Fruit fly (Drosophila melanogaster) whole organism, embryonic: ENCODE results near the gene CG18598.
A peak's percentile ranks its signal among the peaks of the same experiment; 100 is the strongest.

Source experiments
- Ada2b ChIP-seq: fragments of 200-800 bp; sonication (Bioruptor generic); IDR thresholded peaks from 2 replicates; pipeline ENCODE4 v1.3.6; 2022; ENCODE audit warnings: missing biosample characterization, missing genetic modification characterization
- Atf-2 ChIP-seq: fragments of 200-800 bp; sonication (Bioruptor generic); optimal IDR thresholded peaks from 2 replicates; lab custom pipeline; 2016; ENCODE audit warnings: missing biosample characterization, missing genetic modification characterization
- Awh ChIP-seq: fragments of 200-800 bp; sonication (Bioruptor generic); IDR thresholded peaks from 2 replicates; pipeline ENCODE4, ENCODE4 v1.3.6; 2022; ENCODE audit warnings: missing biosample characterization, missing genetic modification characterization
- Blimp-1 ChIP-seq: fragments of 200-800 bp; sonication (Bioruptor generic); optimal IDR thresholded peaks from 3 replicates; lab custom pipeline; 2018; ENCODE audit warnings: missing biosample characterization, missing genetic modification characterization, mild to moderate bottlenecking, moderate library complexity, missing genetic modification reagents
- C15 ChIP-seq: fragments of 200-800 bp; sonication (Bioruptor generic); IDR thresholded peaks from 3 replicates; pipeline ENCODE4 v1.3.6; 2022; ENCODE audit warnings: missing biosample characterization, missing genetic modification characterization
- CG12236 ChIP-seq: fragments of 200-800 bp; sonication (Bioruptor generic); optimal IDR thresholded peaks from 2 replicates; lab custom pipeline; 2016; ENCODE audit warnings: missing biosample characterization, missing genetic modification characterization
- CG14667 ChIP-seq: fragments of 200-800 bp; sonication (Bioruptor generic); IDR thresholded peaks from 2 replicates; pipeline ENCODE4 v1.3.6; 2022; ENCODE audit warnings: missing biosample characterization, missing genetic modification characterization
- CG14710 ChIP-seq: fragments of 200-800 bp; sonication (Bioruptor generic); optimal IDR thresholded peaks from 3 replicates; lab custom pipeline; 2019; ENCODE audit warnings: missing biosample characterization, mild to moderate bottlenecking, missing genetic modification characterization, moderate library complexity
- CG1647 ChIP-seq: fragments of 200-800 bp; sonication (Bioruptor generic); optimal IDR thresholded peaks from 3 replicates; lab custom pipeline; 2016; ENCODE audit warnings: missing biosample characterization, missing genetic modification characterization
- CG16813 ChIP-seq: fragments of 200-800 bp; sonication (Bioruptor generic); IDR thresholded peaks from 3 replicates; pipeline ENCODE4 v1.3.6; 2022; ENCODE audit warnings: missing biosample characterization, missing genetic modification characterization; ENCODE audit not compliant: partially characterized antibody
- CG2116 ChIP-seq: fragments of 200-800 bp; sonication (Bioruptor generic); optimal IDR thresholded peaks from 3 replicates; lab custom pipeline; 2018; ENCODE audit warnings: missing biosample characterization, mild to moderate bottlenecking, missing genetic modification characterization
- CG2712 ChIP-seq: fragments of 200-800 bp; optimal IDR thresholded peaks from 3 replicates; lab custom pipeline; 2019; ENCODE audit warnings: missing biosample characterization, mild to moderate bottlenecking, missing genetic modification characterization, moderate library complexity
- CG31365 ChIP-seq: fragments of 200-800 bp; sonication (Bioruptor generic); optimal IDR thresholded peaks from 2 replicates; lab custom pipeline; 2018; ENCODE audit warnings: missing biosample characterization, mild to moderate bottlenecking, missing genetic modification characterization
- CG33213 ChIP-seq: fragments of 200-800 bp; sonication (Bioruptor generic); optimal IDR thresholded peaks from 3 replicates; lab custom pipeline; 2016; ENCODE audit warnings: missing biosample characterization, missing genetic modification characterization
- CG4282 ChIP-seq: fragments of 200-800 bp; sonication (Bioruptor generic); optimal IDR thresholded peaks from 2 replicates; lab custom pipeline; 2016; ENCODE audit warnings: missing biosample characterization, missing genetic modification characterization
- CG4404 ChIP-seq: fragments of 200-800 bp; sonication (Bioruptor generic); IDR thresholded peaks from 2 replicates; pipeline ENCODE4 v1.3.6; 2022; ENCODE audit warnings: missing biosample characterization, missing genetic modification characterization
- CG5245 ChIP-seq: fragments of 200-800 bp; sonication (Bioruptor generic); optimal IDR thresholded peaks from 3 replicates; lab custom pipeline; 2016; ENCODE audit warnings: missing biosample characterization, missing genetic modification characterization
- CG7786 ChIP-seq: fragments of 200-800 bp; sonication (Bioruptor generic); optimal IDR thresholded peaks from 2 replicates; lab custom pipeline; 2016; ENCODE audit warnings: missing biosample characterization, missing genetic modification characterization
- CG9437 ChIP-seq: fragments of 200-800 bp; sonication (Bioruptor generic); optimal IDR thresholded peaks from 2 replicates; lab custom pipeline; 2018; ENCODE audit warnings: missing biosample characterization, mild to moderate bottlenecking, missing genetic modification characterization
- CG9817 ChIP-seq: fragments of 200-800 bp; sonication (Bioruptor generic); optimal IDR thresholded peaks from 2 replicates; lab custom pipeline; 2018; ENCODE audit warnings: missing biosample characterization, mild to moderate bottlenecking, missing genetic modification characterization, moderate library complexity
- CG9876 ChIP-seq: fragments of 200-800 bp; sonication (Bioruptor generic); optimal IDR thresholded peaks from 2 replicates; lab custom pipeline; 2016; ENCODE audit warnings: missing biosample characterization, missing genetic modification characterization
- Chrac-16 ChIP-seq: fragments of 200-800 bp; sonication (Bioruptor generic); optimal IDR thresholded peaks from 3 replicates; lab custom pipeline; 2016; ENCODE audit warnings: missing biosample characterization, missing genetic modification characterization
- Dad ChIP-seq: fragments of 200-800 bp; sonication (Bioruptor generic); optimal IDR thresholded peaks from 3 replicates; lab custom pipeline; 2016; ENCODE audit warnings: missing biosample characterization, missing genetic modification characterization
- Dbx ChIP-seq: fragments of 200-800 bp; sonication (Bioruptor generic); IDR thresholded peaks from 3 replicates; pipeline ENCODE4 v1.3.6; 2022; ENCODE audit warnings: missing biosample characterization, missing genetic modification characterization
- Dip2 ChIP-seq: fragments of 200-800 bp; sonication (Bioruptor generic); IDR thresholded peaks from 2 replicates; pipeline ENCODE4 v1.3.6; 2022; ENCODE audit warnings: missing biosample characterization, missing genetic modification characterization
- Dip3 ChIP-seq: fragments of 200-800 bp; sonication (Bioruptor generic); optimal IDR thresholded peaks from 3 replicates; lab custom pipeline; 2016; ENCODE audit warnings: missing biosample characterization, missing genetic modification characterization
- E2f1 ChIP-seq: fragments of 200-800 bp; sonication (Bioruptor generic); IDR thresholded peaks from 2 replicates; pipeline ENCODE4 v1.3.6; 2022; ENCODE audit warnings: missing biosample characterization, missing genetic modification characterization
- Fer2 ChIP-seq: fragments of 200-800 bp; sonication (Bioruptor generic); optimal IDR thresholded peaks from 2 replicates; lab custom pipeline; 2018; ENCODE audit warnings: missing biosample characterization, mild to moderate bottlenecking, missing genetic modification characterization, moderate library complexity
- H15 ChIP-seq: fragments of 200-800 bp; sonication (Bioruptor generic); IDR thresholded peaks from 3 replicates; pipeline ENCODE4 v1.3.6; 2022; ENCODE audit warnings: missing biosample characterization, missing genetic modification characterization
- H2.0 ChIP-seq: fragments of 200-800 bp; sonication (Bioruptor generic); IDR thresholded peaks from 2 replicates; pipeline ENCODE4 v1.3.6; 2022; ENCODE audit warnings: missing biosample characterization, missing genetic modification characterization
- NFAT ChIP-seq: fragments of 200-800 bp; sonication (Bioruptor generic); IDR thresholded peaks from 2 replicates; pipeline ENCODE4 v1.3.6; 2022; ENCODE audit warnings: missing biosample characterization, missing genetic modification characterization
- Optix ChIP-seq: fragments of 200-800 bp; sonication (Bioruptor generic); IDR thresholded peaks from 3 replicates; pipeline ENCODE4 v1.3.6; 2022; ENCODE audit warnings: missing biosample characterization, missing genetic modification characterization
- Sox100B ChIP-seq: fragments of 200-800 bp; sonication (Bioruptor generic); optimal IDR thresholded peaks from 3 replicates; lab custom pipeline; 2018; ENCODE audit warnings: missing biosample characterization, mild to moderate bottlenecking, missing genetic modification characterization
- Stat92E ChIP-seq, 3 experiments: fragments of >200 bp in 2 of 3; fragments of 200-800 bp in 1 of 3; sonication (Bioruptor generic) in 1 of 3; optimal IDR thresholded peaks; 2 replicates each; lab custom pipeline; 2017 to 2019; ENCODE audit warnings: missing biosample characterization in 3 of 3, missing genetic modification characterization in 3 of 3, mild to moderate bottlenecking in 1 of 3, moderate library complexity in 1 of 3
- abd-A ChIP-seq: fragments of 200-800 bp; sonication (Bioruptor generic); optimal IDR thresholded peaks from 3 replicates; lab custom pipeline; 2019; ENCODE audit warnings: missing biosample characterization, mild to moderate bottlenecking, missing genetic modification characterization, moderate library complexity
- az2 ChIP-seq: fragments of 200-800 bp; sonication (Bioruptor generic); optimal IDR thresholded peaks from 3 replicates; lab custom pipeline; 2016; ENCODE audit warnings: missing biosample characterization, missing genetic modification characterization
- btn ChIP-seq: fragments of 200-800 bp; sonication (Bioruptor generic); optimal IDR thresholded peaks from 2 replicates; lab custom pipeline; 2016; ENCODE audit warnings: missing biosample characterization, missing genetic modification characterization
- crp ChIP-seq, 2 experiments: fragments of 200-800 bp; sonication (Bioruptor generic); optimal IDR thresholded peaks; 2 replicates in 1 of 2; 3 replicates in 1 of 2; lab custom pipeline; 2017; ENCODE audit warnings: missing biosample characterization in 2 of 2, missing genetic modification characterization in 2 of 2, mild to moderate bottlenecking in 1 of 2, moderate library complexity in 1 of 2
- dmrt99B ChIP-seq: fragments of 200-800 bp; sonication (Bioruptor generic); optimal IDR thresholded peaks from 2 replicates; lab custom pipeline; 2018; ENCODE audit warnings: missing biosample characterization, mild to moderate bottlenecking, missing genetic modification characterization, moderate library complexity
- hb ChIP-seq: fragments of 200-800 bp; sonication (Bioruptor generic); IDR thresholded peaks from 3 replicates; pipeline ENCODE4 v1.3.6; 2022; ENCODE audit warnings: missing biosample characterization, missing genetic modification characterization; ENCODE audit not compliant: partially characterized antibody
- insv ChIP-seq, 2 experiments: fragments of 200-800 bp; sonication (Bioruptor generic); optimal IDR thresholded peaks; 3 replicates each; lab custom pipeline; 2016 to 2018; ENCODE audit warnings: missing biosample characterization in 2 of 2, missing genetic modification characterization in 2 of 2
- kah ChIP-seq: fragments of 200-800 bp; sonication (Bioruptor generic); optimal IDR thresholded peaks from 2 replicates; lab custom pipeline; 2018; ENCODE audit warnings: missing biosample characterization, mild to moderate bottlenecking, missing genetic modification characterization
- lbe ChIP-seq: fragments of 200-800 bp; sonication (Bioruptor generic); optimal IDR thresholded peaks from 2 replicates; lab custom pipeline; 2016; ENCODE audit warnings: missing biosample characterization, mild to moderate bottlenecking, missing genetic modification characterization
- psq ChIP-seq: fragments of 200-800 bp; sonication (Bioruptor generic); optimal IDR thresholded peaks from 2 replicates; lab custom pipeline; 2017; ENCODE audit warnings: missing biosample characterization, missing genetic modification characterization
- ranshi ChIP-seq: fragments of 200-800 bp; sonication (Bioruptor generic); IDR thresholded peaks from 2 replicates; pipeline ENCODE4 v1.3.6; 2022; ENCODE audit warnings: missing biosample characterization, missing genetic modification characterization
- scrt ChIP-seq: fragments of 200-800 bp; sonication (Bioruptor generic); optimal IDR thresholded peaks from 2 replicates; lab custom pipeline; 2018; ENCODE audit warnings: missing biosample characterization, mild to moderate bottlenecking, missing genetic modification characterization, moderate library complexity
- sd ChIP-seq: fragments of 200-800 bp; sonication (Bioruptor generic); optimal IDR thresholded peaks from 3 replicates; lab custom pipeline; 2018; ENCODE audit warnings: missing biosample characterization, mild to moderate bottlenecking, missing genetic modification characterization, moderate library complexity
- sima ChIP-seq: fragments of 200-800 bp; sonication (Bioruptor generic); optimal IDR thresholded peaks from 2 replicates; lab custom pipeline; 2016; ENCODE audit warnings: missing biosample characterization, missing genetic modification characterization
- trem ChIP-seq: fragments of 200-800 bp; optimal IDR thresholded peaks from 3 replicates; lab custom pipeline; 2019; ENCODE audit warnings: missing biosample characterization, mild to moderate bottlenecking, missing genetic modification characterization, moderate library complexity
- twi ChIP-seq: fragments of 200-800 bp; optimal IDR thresholded peaks from 2 replicates; lab custom pipeline; 2019; ENCODE audit warnings: missing biosample characterization, mild to moderate bottlenecking, missing genetic modification characterization, moderate library complexity

CG18598 gene

dm6 chr3R:18244171-18245043 is 6.5 kb upstream of the CG18598 start (continued):
- TF ChIP-seq CG2712 (tag; lab: Kevin White, UChicago), result peak; percentile 32
- TF ChIP-seq psq (GFP tag; lab: Kevin White, UChicago), result no peak
- TF ChIP-seq CG14710 (tag; lab: Kevin White, UChicago), result no peak
- TF ChIP-seq CG14667 (GFP tag; lab: Robert Waterston, UW), result no peak
- TF ChIP-seq Dad (GFP tag; lab: Kevin White, UChicago), result no peak
- TF ChIP-seq insv (GFP tag; optimal IDR thresholded peaks at IDR 0.05; lab: Kevin White, UChicago), result no peak
- TF ChIP-seq CG33213, result no peak
- TF ChIP-seq lbe (GFP tag; lab: Kevin White, UChicago), result peak; percentile 16
- peak; percentile 14 for TF ChIP-seq dmrt99B (tag; lab: Kevin White, UChicago)
- no peak for TF ChIP-seq Dip3 (GFP tag; lab: Kevin White, UChicago)
- TF ChIP-seq CG16813, result no peak
- TF ChIP-seq btn (GFP tag; lab: Kevin White, UChicago), result no peak
- TF ChIP-seq C15, result no peak
- no peak for TF ChIP-seq H2.0
- TF ChIP-seq CG4404 (GFP tag; lab: Robert Waterston, UW), result no peak
- TF ChIP-seq CG12236 (GFP tag; lab: Kevin White, UChicago), result no peak
- no peak for TF ChIP-seq CG7786 (GFP tag; lab: Kevin White, UChicago)
- TF ChIP-seq Blimp-1, result no peak
- TF ChIP-seq Chrac-16 (GFP tag; lab: Kevin White, UChicago), result no peak
- peak; percentile 18 for TF ChIP-seq scrt
- no peak for TF ChIP-seq sima (GFP tag; lab: Kevin White, UChicago)
- peak; percentile 54; the same call in 1 of the 2 replicates for TF ChIP-seq NFAT (GFP tag; lab: Robert Waterston, UW)
- TF ChIP-seq crp (GFP tag; optimal IDR thresholded peaks at IDR 0.05; lab: Kevin White, UChicago), result no peak
- no peak for TF ChIP-seq twi (tag; lab: Kevin White, UChicago)
- TF ChIP-seq CG4282 (GFP tag; lab: Kevin White, UChicago), result no peak
- no peak for TF ChIP-seq Stat92E (GFP tag; optimal IDR thresholded peaks at IDR 0.05; lab: Kevin White, UChicago)
- peak; percentile 91 for TF ChIP-seq abd-A (tag; lab: Kevin White, UChicago)
- no peak for TF ChIP-seq Sox100B (GFP tag; lab: Kevin White, UChicago)
- no peak; the same call in 2 of the 3 replicates for TF ChIP-seq Optix (GFP tag; lab: Robert Waterston, UW)
- no peak for TF ChIP-seq sd (tag; lab: Kevin White, UChicago)
- no peak for TF ChIP-seq Ada2b
- TF ChIP-seq E2f1 (GFP tag; lab: Robert Waterston, UW), result peak; percentile 36; the same call in 1 of the 2 replicates
- no peak for TF ChIP-seq Awh (GFP tag; lab: Robert Waterston, UW)
- TF ChIP-seq az2, result no peak
- no peak for TF ChIP-seq CG9876 (GFP tag; lab: Kevin White, UChicago)
- TF ChIP-seq CG31365, result no peak
- peak; percentile 25; the same call in 1 of the 3 replicates for TF ChIP-seq Dbx (GFP tag; lab: Robert Waterston, UW)
- no peak for TF ChIP-seq Dip2
- peak; percentile 22 for TF ChIP-seq CG9437
- no peak for TF ChIP-seq kah (GFP tag; lab: Kevin White, UChicago)
- TF ChIP-seq hb (GFP tag; lab: Robert Waterston, UW), result no peak
- no peak for TF ChIP-seq CG5245 (GFP tag; lab: Kevin White, UChicago)
- TF ChIP-seq Fer2 (tag; lab: Kevin White, UChicago), result no peak
- TF ChIP-seq ranshi, result no peak
- no peak for TF ChIP-seq H15 (GFP tag; lab: Robert Waterston, UW)
- no peak for TF ChIP-seq CG9817
- TF ChIP-seq CG1647 (GFP tag; lab: Kevin White, UChicago), result no peak
- TF ChIP-seq trem (tag; lab: Kevin White, UChicago), result no peak
- TF ChIP-seq CG2116, result no peak
- TF ChIP-seq Atf-2 (GFP tag; lab: Kevin White, UChicago), result no peak
